Worm (Caenorhabditis elegans) whole organism, L3 larva: ENCODE results near the gene T04F8.3.

Source experiments
- R02D3.7 ChIP-seq: fragments of 150-350 bp; optimal IDR thresholded peaks from 2 replicates; lab custom pipeline; 2014; ENCODE audit warnings: missing biosample characterization, missing genetic modification characterization
- ZK546.5 ChIP-seq: sonication (generic microtip); optimal IDR thresholded peaks from 2 replicates; lab custom pipeline; 2017; ENCODE audit warnings: missing biosample characterization, missing genetic modification characterization
- aly-2 ChIP-seq: fragments of 150-350 bp; optimal IDR thresholded peaks from 2 replicates; lab custom pipeline; 2014; ENCODE audit warnings: missing biosample characterization, missing genetic modification characterization
- ama-1 ChIP-seq: fragments of 150-350 bp; optimal IDR thresholded peaks from 2 replicates; lab custom pipeline; 2018
- ceh-28 ChIP-seq: fragments of 150-350 bp; optimal IDR thresholded peaks from 2 replicates; lab custom pipeline; 2014; ENCODE audit warnings: missing biosample characterization, missing genetic modification reagents, missing genetic modification characterization
- ceh-9 ChIP-seq: sonication (generic microtip); optimal IDR thresholded peaks from 2 replicates; lab custom pipeline; 2018; ENCODE audit warnings: missing biosample characterization, missing genetic modification characterization
- daf-12 ChIP-seq: fragments of 150-350 bp; optimal IDR thresholded peaks from 2 replicates; lab custom pipeline; 2014; ENCODE audit warnings: missing biosample characterization, missing genetic modification reagents, missing genetic modification characterization
- egl-27 ChIP-seq: sonication (generic microtip); optimal IDR thresholded peaks from 4 replicates; lab custom pipeline; 2017; ENCODE audit warnings: missing biosample characterization, missing genetic modification reagents, missing genetic modification characterization
- egl-5 ChIP-seq: fragments of 150-350 bp; optimal IDR thresholded peaks from 2 replicates; lab custom pipeline; 2017; ENCODE audit warnings: missing biosample characterization, missing genetic modification reagents, missing genetic modification characterization, inconsistent platforms
- elt-1 ChIP-seq: fragments of 150-350 bp; optimal IDR thresholded peaks from 2 replicates; lab custom pipeline; 2014; ENCODE audit warnings: missing biosample characterization, missing genetic modification characterization
- elt-2 ChIP-seq: sonication (generic microtip); optimal IDR thresholded peaks from 2 replicates; lab custom pipeline; 2016; ENCODE audit warnings: missing genetic modification reagents, mild to moderate bottlenecking, missing genetic modification characterization, missing compliant biosample characterization
- elt-3 ChIP-seq, 3 experiments: fragments of 150-350 bp in 1 of 3; sonication (generic microtip) in 2 of 3; optimal IDR thresholded peaks; 2 replicates in 2 of 3; 4 replicates in 1 of 3; lab custom pipeline; 2014 to 2017; ENCODE audit warnings: missing biosample characterization in 3 of 3, missing genetic modification characterization in 3 of 3
- fkh-10 ChIP-seq: sonication (generic microtip); optimal IDR thresholded peaks from 2 replicates; lab custom pipeline; 2017; ENCODE audit warnings: missing biosample characterization, missing genetic modification reagents, missing genetic modification characterization
- fkh-2 ChIP-seq: fragments of 150-350 bp; optimal IDR thresholded peaks from 2 replicates; lab custom pipeline; 2014; ENCODE audit warnings: missing biosample characterization, missing genetic modification reagents, missing genetic modification characterization
- jun-1 ChIP-seq: fragments of 150-350 bp; optimal IDR thresholded peaks from 2 replicates; lab custom pipeline; 2014; ENCODE audit warnings: missing biosample characterization, missing genetic modification reagents, missing genetic modification characterization
- lin-15B ChIP-seq: fragments of 150-350 bp; optimal IDR thresholded peaks from 2 replicates; lab custom pipeline; 2014; ENCODE audit warnings: missing biosample characterization, missing genetic modification characterization
- lsy-12 ChIP-seq: sonication (generic microtip); optimal IDR thresholded peaks from 2 replicates; lab custom pipeline; 2016; ENCODE audit warnings: mild to moderate bottlenecking, missing genetic modification characterization, missing compliant biosample characterization
- mdl-1 ChIP-seq: fragments of 150-350 bp; optimal IDR thresholded peaks from 2 replicates; lab custom pipeline; 2014; ENCODE audit warnings: missing biosample characterization, missing genetic modification characterization
- mml-1 ChIP-seq: fragments of 150-350 bp; sonication (generic microtip); optimal IDR thresholded peaks from 3 replicates; lab custom pipeline; 2014; ENCODE audit warnings: missing biosample characterization, missing genetic modification characterization
- nhr-11 ChIP-seq: fragments of 150-350 bp; optimal IDR thresholded peaks from 2 replicates; lab custom pipeline; 2014; ENCODE audit warnings: missing biosample characterization, missing genetic modification characterization
- nhr-12 ChIP-seq: fragments of 150-350 bp; optimal IDR thresholded peaks from 2 replicates; lab custom pipeline; 2014; ENCODE audit warnings: missing biosample characterization, missing genetic modification characterization
- nhr-23 ChIP-seq: fragments of 150-350 bp; optimal IDR thresholded peaks from 2 replicates; lab custom pipeline; 2014; ENCODE audit warnings: missing biosample characterization, missing genetic modification reagents, missing genetic modification characterization
- nhr-28 ChIP-seq: fragments of 150-350 bp; optimal IDR thresholded peaks from 2 replicates; lab custom pipeline; 2014; ENCODE audit warnings: missing biosample characterization, missing genetic modification characterization
- nhr-43 ChIP-seq: sonication (generic microtip); optimal IDR thresholded peaks from 2 replicates; lab custom pipeline; 2016; ENCODE audit warnings: mild to moderate bottlenecking, missing genetic modification characterization, missing compliant biosample characterization; ENCODE audit not compliant: poor library complexity, severe bottlenecking
- nhr-67 ChIP-seq: fragments of 150-350 bp; optimal IDR thresholded peaks from 2 replicates; lab custom pipeline; 2014; ENCODE audit warnings: missing biosample characterization, missing genetic modification characterization
- pha-4 ChIP-seq: fragments of 150-350 bp; optimal IDR thresholded peaks from 2 replicates; lab custom pipeline; 2014; ENCODE audit warnings: missing biosample characterization, missing genetic modification reagents, missing genetic modification characterization
- pqm-1 ChIP-seq: fragments of 150-350 bp; optimal IDR thresholded peaks from 2 replicates; lab custom pipeline; 2017; ENCODE audit warnings: missing biosample characterization, missing genetic modification characterization, inconsistent platforms
- sea-2 ChIP-seq: fragments of 150-350 bp; sonication (generic microtip); optimal IDR thresholded peaks from 4 replicates; lab custom pipeline; 2014; ENCODE audit warnings: missing biosample characterization, missing genetic modification reagents, missing genetic modification characterization
- skn-1 ChIP-seq: fragments of 150-350 bp; optimal IDR thresholded peaks from 2 replicates; lab custom pipeline; 2014; ENCODE audit warnings: missing biosample characterization, missing genetic modification characterization
- tbx-2 ChIP-seq: sonication (generic microtip); optimal IDR thresholded peaks from 2 replicates; lab custom pipeline; 2016; ENCODE audit warnings: mild to moderate bottlenecking, missing genetic modification characterization, missing compliant biosample characterization
- unc-62 ChIP-seq: fragments of 150-350 bp; sonication (generic microtip); optimal IDR thresholded peaks from 4 replicates; lab custom pipeline; 2014; ENCODE audit warnings: missing biosample characterization, missing genetic modification reagents, missing genetic modification characterization
- zag-1 ChIP-seq: fragments of 150-350 bp; optimal IDR thresholded peaks from 2 replicates; lab custom pipeline; 2014; ENCODE audit warnings: missing biosample characterization, missing genetic modification characterization

The T04F8.3 gene

DNA sequence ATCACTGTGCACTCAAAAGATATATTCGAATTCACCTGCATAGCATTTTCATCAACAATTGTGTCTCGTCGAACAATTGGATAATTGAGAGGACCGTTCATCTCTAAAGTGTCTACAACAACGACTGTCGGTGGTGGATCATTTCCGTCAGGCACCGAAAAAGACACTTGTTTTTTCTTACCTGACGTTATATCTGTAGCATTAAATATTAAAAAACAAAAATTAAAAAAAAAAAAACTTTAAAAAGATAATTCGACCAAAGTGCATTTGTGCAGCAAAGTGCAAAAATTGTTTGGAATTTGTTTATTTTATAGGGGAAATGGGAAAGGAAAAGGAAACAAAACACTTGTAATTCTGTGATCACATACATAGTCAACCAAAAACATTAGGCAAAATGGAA lies 31.4 kb upstream of the T04F8.3 start, which contains the start of gene twk-44:
Gene twk-44 (minus strand): TSS at position 101 of the 400 bp plus-strand sequence.
- TF ChIP-seq fkh-2 (tag; lab: Kevin White, UChicago) (no peak), nhr-12 (tag; lab: Kevin White, UChicago) (no peak), nhr-23 (tag; lab: Kevin White, UChicago) (no peak), sea-2 (no peak), skn-1 (tag; lab: Kevin White, UChicago) (no peak), daf-12 (tag; lab: Kevin White, UChicago) (no peak), pqm-1 (tag; lab: Kevin White, UChicago) (no peak), nhr-28 (tag; lab: Kevin White, UChicago) (no peak)

- no peak for TF ChIP-seq egl-5 (tag; lab: Kevin White, UChicago)
- no peak for TF ChIP-seq aly-2
- no peak for TF ChIP-seq ZK546.5 (tag; lab: Kevin White, UChicago)
Observed at ce11 chrX:11628580-11628979, 29.9 kb upstream of the T04F8.3 start, which contains the start of gene spp-30. TSS of gene spp-30 (minus strand) at chrX:11628680.

DNA sequence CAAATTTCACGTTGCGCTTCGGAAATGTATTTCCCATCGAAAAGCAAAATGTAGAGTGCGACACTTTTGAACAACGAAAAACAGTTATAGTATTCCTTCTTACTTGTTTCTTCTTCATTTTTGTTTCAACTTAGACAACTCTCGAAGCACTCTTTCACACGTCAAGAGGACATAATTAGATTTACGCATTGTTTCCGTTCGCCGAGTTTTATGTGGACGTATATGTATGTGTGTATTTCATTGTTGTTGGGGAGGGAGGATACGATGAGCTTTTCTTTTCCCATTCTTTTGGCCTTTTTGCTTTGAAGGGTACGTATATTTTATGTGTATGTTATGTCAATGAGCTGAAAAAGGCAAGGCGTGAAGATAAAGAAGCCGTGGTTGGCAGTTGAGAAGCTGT lies 27.9 kb upstream of the T04F8.3 start:
- TF ChIP-seq R02D3.7 (tag; lab: Kevin White, UChicago) (no peak), lin-15B (tag; lab: Kevin White, UChicago) (no peak), fkh-10 (GFP tag; lab: Kevin White, UChicago) (peak; percentile 43), egl-5 (tag; lab: Kevin White, UChicago) (no peak), nhr-28 (tag; lab: Kevin White, UChicago) (no peak), unc-62 (GFP tag; lab: Kevin White, UChicago) (no peak)
- TF ChIP-seq, all 47 proteins: peak for 1

DNA sequence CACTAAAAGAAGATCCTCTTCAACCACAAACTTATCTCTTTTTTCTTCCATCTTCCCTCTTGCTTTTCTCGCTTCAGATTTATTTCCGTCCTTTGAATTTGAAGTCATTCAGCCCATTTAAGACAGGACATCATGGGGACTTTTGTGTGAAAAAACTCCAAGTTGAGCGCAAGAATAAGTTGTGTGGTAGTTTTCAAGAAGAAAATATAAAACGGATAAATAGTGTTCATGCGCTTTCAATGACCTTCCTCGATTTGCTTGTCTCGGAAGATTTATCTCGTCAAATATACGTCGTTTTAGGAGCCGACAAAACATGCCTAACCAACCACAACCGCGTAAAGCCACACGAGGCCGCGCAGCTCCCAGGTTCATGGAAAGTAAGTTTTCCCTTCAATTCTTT lies 26.3 kb upstream of the T04F8.3 start, which contains the start of gene sto-6:
Gene sto-6 (plus strand): TSS at position 301 of the 400 bp plus-strand sequence.
- TF ChIP-seq nhr-12 (tag; lab: Kevin White, UChicago) (no peak), tbx-2 (no peak), mdl-1 (tag; lab: Kevin White, UChicago) (no peak), nhr-67 (tag; lab: Kevin White, UChicago) (no peak), nhr-23 (tag; lab: Kevin White, UChicago) (no peak), jun-1 (tag; lab: Kevin White, UChicago) (no peak), zag-1 (tag; lab: Kevin White, UChicago) (no peak), elt-3 (tag; optimal IDR thresholded peaks at IDR 0.05; lab: Kevin White, UChicago) (no peak), nhr-43 (tag; lab: Kevin White, UChicago) (no peak), nhr-11 (tag; lab: Kevin White, UChicago) (no peak), skn-1 (tag; lab: Kevin White, UChicago) (no peak), ceh-9 (tag; lab: Kevin White, UChicago) (no peak), ceh-28 (no peak), fkh-10 (GFP tag; lab: Kevin White, UChicago) (no peak)

DNA sequence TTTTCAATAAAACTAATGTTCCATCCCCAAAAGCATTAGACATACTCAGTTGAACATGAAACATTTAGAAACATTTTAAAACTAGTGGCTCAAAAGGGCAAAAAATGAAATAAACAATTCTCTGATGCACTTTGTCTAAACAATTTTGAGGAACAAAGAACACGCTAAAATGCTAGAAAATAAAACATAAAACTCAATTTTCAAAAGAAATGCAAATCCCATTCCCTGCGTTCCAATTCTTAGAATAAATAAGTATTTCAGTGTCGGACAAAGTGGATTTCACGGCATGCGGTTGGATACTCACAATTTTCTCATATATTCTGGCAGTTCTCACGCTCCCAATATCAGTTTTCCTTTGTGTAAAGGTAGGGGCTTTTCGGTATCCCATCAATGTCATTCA lies 25.2 kb upstream of the T04F8.3 start:
- TF ChIP-seq fkh-10 (GFP tag; lab: Kevin White, UChicago) (peak; percentile 51), pqm-1 (tag; lab: Kevin White, UChicago) (no peak)

ce11 chrX:11637721-11638120 lies 20.7 kb upstream of the T04F8.3 start:
- no peak for TF ChIP-seq pha-4 (tag; lab: Kevin White, UChicago)

- TF ChIP-seq nhr-11 (tag; lab: Kevin White, UChicago) (no peak), elt-2 (tag; lab: Kevin White, UChicago) (no peak), daf-12 (tag; lab: Kevin White, UChicago) (no peak), egl-27 (tag; lab: Kevin White, UChicago) (no peak), mdl-1 (tag; lab: Kevin White, UChicago) (no peak), R02D3.7 (tag; lab: Kevin White, UChicago) (no peak), tbx-2 (no peak), mml-1 (tag; lab: Kevin White, UChicago) (no peak), elt-1 (no peak), nhr-43 (tag; lab: Kevin White, UChicago) (no peak), ceh-9 (tag; lab: Kevin White, UChicago) (no peak), egl-5 (tag; lab: Kevin White, UChicago) (no peak), ama-1 (lab: Kevin White, UChicago) (no peak), lsy-12 (tag; lab: Kevin White, UChicago) (no peak), unc-62 (GFP tag; lab: Kevin White, UChicago) (no peak)
Observed at ce11 chrX:11638987-11639386, 19.4 kb upstream of the T04F8.3 start.
